Fruit fly (Drosophila melanogaster) whole organism, wandering third instar larva: ENCODE results near the gene CG4770.

ENCODE experiments used
- Abd-B ChIP-seq: fragments of >200 bp; optimal IDR thresholded peaks from 2 replicates; lab custom pipeline; 2017; ENCODE audit warnings: missing biosample characterization, missing genetic modification characterization
- Dfd ChIP-seq: fragments of >200 bp; optimal IDR thresholded peaks from 2 replicates; lab custom pipeline; 2017; ENCODE audit warnings: missing biosample characterization, missing genetic modification characterization
- Jra ChIP-seq: sonication (Bioruptor generic); optimal IDR thresholded peaks from 2 replicates; lab custom pipeline; 2016; ENCODE audit warnings: missing biosample characterization, missing genetic modification characterization
- Myc ChIP-seq: fragments of >200 bp; optimal IDR thresholded peaks from 2 replicates; lab custom pipeline; 2017
- Sp1 ChIP-seq: fragments of 200-800 bp; sonication (Bioruptor generic); optimal IDR thresholded peaks from 3 replicates; lab custom pipeline; 2019; ENCODE audit warnings: missing biosample characterization, mild to moderate bottlenecking, missing genetic modification characterization, moderate library complexity
- br ChIP-seq: fragments of 200-800 bp; sonication (Bioruptor generic); optimal IDR thresholded peaks from 2 replicates; lab custom pipeline; 2016; ENCODE audit warnings: missing biosample characterization, missing genetic modification characterization
- dl ChIP-seq, 2 experiments: fragments of 175-275, 200-275 bp in 1 of 2; fragments of 200-275 bp in 1 of 2; sonication (Bioruptor generic); optimal IDR thresholded peaks; lab custom pipeline; 2018; ENCODE audit warnings: mild to moderate bottlenecking in 2 of 2, missing biosample characterization in 2 of 2, missing genetic modification characterization in 2 of 2, moderate library complexity in 2 of 2; ENCODE audit not compliant: partially characterized antibody in 2 of 2, insufficient read depth in 1 of 2
- dmrt93B ChIP-seq: fragments of 200-800 bp; sonication (Bioruptor generic); optimal IDR thresholded peaks from 2 replicates; lab custom pipeline; 2018; ENCODE audit warnings: missing biosample characterization, mild to moderate bottlenecking, missing genetic modification characterization
- jim ChIP-seq: fragments of 175-275, 200-325 bp; sonication (Bioruptor generic); optimal IDR thresholded peaks from 2 replicates; lab custom pipeline; 2016; ENCODE audit warnings: missing biosample characterization, mild to moderate bottlenecking, missing genetic modification characterization
- lola ChIP-seq: fragments of >200 bp; optimal IDR thresholded peaks from 2 replicates; lab custom pipeline; 2017; ENCODE audit warnings: missing biosample characterization, missing genetic modification characterization
- pan ChIP-seq: fragments of >200 bp; optimal IDR thresholded peaks from 2 replicates; lab custom pipeline; 2017
- psq ChIP-seq: fragments of 200-800 bp; sonication (Bioruptor generic); optimal IDR thresholded peaks from 3 replicates; lab custom pipeline; 2017; ENCODE audit warnings: missing biosample characterization, mild to moderate bottlenecking, missing genetic modification characterization, moderate library complexity
- sv ChIP-seq: fragments of 200-800 bp; sonication (Bioruptor generic); optimal IDR thresholded peaks from 3 replicates; lab custom pipeline; 2016; ENCODE audit warnings: missing biosample characterization, missing genetic modification characterization
- usp ChIP-seq: fragments of >200 bp; optimal IDR thresholded peaks from 2 replicates; lab custom pipeline; 2017; ENCODE audit warnings: missing biosample characterization, missing genetic modification characterization

DNA sequence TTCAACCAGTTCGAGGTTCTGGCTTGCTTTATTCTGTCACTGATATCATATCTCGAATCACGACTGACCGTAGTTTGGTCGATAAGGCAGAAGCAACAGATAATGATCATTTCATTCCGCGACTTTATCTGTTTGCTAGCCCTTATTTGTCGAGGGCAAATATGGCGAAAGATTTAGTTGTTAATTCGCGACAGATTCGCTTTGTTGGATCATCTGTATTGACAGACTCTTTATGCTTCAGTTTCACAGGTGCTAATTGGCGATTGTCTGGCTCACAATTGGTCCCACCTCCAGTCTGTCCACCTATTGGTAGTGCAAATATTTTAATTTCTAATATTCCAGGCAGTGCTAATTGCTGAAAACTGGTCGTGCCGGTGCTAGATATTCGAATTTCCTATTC, 6.0 kb downstream of the CG4770 start:
- TF ChIP-seq Jra (GFP tag; lab: Kevin White, UChicago) (no peak), lola (GFP tag; lab: Kevin White, UChicago) (no peak), jim (no peak), Myc (no peak), Dfd (GFP tag; lab: Kevin White, UChicago) (no peak), psq (GFP tag; lab: Kevin White, UChicago) (no peak), br (peak; percentile 34), Abd-B (GFP tag; lab: Kevin White, UChicago) (no peak), dmrt93B (GFP tag; lab: Kevin White, UChicago) (no peak), usp (GFP tag; lab: Kevin White, UChicago) (no peak), dl (GFP tag; optimal IDR thresholded peaks at IDR 0.05; lab: Kevin White, UChicago; ENCODE audit: insufficient read depth in 1 of 2, partially characterized antibody in 2 of 2) (no peak), pan (lab: Kevin White, UChicago) (no peak), sv (GFP tag; lab: Kevin White, UChicago) (no peak), Sp1 (GFP tag; lab: Kevin White, UChicago) (no peak)
